Fruit fly (Drosophila melanogaster) S2 (cell line): ENCODE measurements around the gene Cpr65Ea.

Experiments used
- CG8478 ChIP-seq: fragments of >200 bp; optimal IDR thresholded peaks from 2 replicates; lab custom pipeline; 2018
- CTCF ChIP-seq, 2 experiments: fragments of >200 bp; optimal IDR thresholded peaks; 2 replicates each; lab custom pipeline; 2018

Cpr65Ea gene

DNA sequence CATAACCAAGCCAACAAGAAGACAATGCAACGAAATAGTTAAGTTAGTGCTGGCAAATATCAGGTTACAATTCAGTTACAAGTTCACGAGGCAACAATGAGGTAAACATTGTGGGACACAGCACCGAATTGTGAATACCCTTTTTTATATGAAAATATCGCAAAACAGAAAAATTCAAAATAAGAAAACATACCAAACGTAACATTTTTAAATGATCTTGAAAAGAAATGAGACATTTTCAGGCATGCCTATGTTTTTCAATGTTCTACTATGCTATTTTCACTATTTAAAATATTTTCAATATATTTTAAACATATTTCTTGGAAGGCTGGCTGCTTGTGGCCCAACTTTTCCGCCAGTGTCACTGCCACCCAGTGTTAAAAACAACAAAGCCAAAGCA is 17.5 kb upstream of the Cpr65Ea start:
- no peak for TF ChIP-seq CTCF (optimal IDR thresholded peaks at IDR 0.05; lab: Kevin White, UChicago)
- TF ChIP-seq CG8478 (lab: Kevin White, UChicago): no peak

DNA sequence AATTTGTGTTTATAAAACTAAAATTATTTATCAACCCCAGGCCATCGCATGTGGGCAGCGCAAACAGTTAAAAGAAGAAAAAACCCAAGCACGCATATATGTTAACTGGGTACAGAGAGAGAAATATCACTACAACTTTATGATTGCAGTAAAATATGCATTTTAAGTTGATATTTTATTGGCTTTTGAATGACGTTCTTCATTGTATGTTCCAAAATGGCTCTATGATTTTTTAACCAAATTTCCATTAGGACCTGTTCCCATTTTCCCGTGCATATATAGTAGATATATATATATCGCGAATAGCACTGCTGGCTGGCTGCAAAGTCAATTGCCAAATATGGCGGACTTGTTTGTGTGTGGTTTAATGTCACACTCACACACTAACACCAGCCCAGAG is 10.1 kb upstream of the Cpr65Ea start:
- TF ChIP-seq CTCF (optimal IDR thresholded peaks at IDR 0.05; lab: Kevin White, UChicago) (no peak), CG8478 (lab: Kevin White, UChicago) (no peak)

DNA sequence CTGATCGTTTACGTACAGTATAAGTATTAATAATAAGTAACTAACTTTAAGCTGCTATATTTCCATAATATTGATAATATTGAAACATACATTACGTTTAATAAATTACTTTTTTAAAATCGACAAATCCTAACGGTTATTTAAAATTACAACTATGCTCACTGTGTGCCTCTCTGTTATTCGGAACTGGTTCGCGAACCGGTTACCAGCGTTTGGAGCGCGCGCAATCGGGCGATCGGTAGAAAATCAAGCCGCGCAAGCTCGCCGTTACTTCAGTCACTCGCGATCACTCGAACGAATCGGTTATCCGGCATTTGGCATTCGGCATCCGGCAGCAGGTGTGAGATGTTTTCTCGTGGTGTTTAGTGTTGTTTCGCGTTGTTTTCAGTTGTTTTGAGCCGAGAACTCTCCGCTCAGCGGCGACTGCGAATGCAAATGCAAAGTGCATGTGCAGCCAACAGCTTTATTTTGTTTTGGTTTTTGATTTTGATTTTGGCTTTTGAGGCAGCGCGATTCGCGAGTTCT is 8.2 kb upstream of the Cpr65Ea start, which contains the start of gene form3:
form3 (plus strand) TSS at position 271 of the 525 bp plus-strand sequence.
- TF ChIP-seq CTCF (optimal IDR thresholded peaks at IDR 0.05; lab: Kevin White, UChicago) (no peak), CG8478 (lab: Kevin White, UChicago) (no peak)

DNA sequence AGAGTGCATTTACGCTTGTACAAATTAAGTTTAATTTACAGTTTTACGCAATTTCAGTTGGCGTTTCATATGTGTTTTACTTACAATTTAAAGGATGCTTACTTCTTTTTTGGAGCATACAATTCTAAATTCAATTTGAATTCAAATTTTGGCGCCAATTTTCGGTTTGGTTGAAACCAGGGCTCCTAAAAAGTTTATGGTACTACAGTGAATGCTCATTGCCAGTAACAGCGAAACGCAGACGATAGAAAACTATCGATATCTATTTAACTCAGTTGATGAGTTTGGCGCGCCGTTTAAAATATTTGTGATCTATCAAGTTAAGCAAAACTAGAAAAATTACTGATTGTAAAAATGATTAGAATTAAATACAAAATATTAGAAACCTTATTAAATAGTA is 7.6 kb upstream of the Cpr65Ea start:
- no peak for TF ChIP-seq CTCF (optimal IDR thresholded peaks at IDR 0.05; lab: Kevin White, UChicago)
- TF ChIP-seq CG8478 (lab: Kevin White, UChicago): no peak

DNA sequence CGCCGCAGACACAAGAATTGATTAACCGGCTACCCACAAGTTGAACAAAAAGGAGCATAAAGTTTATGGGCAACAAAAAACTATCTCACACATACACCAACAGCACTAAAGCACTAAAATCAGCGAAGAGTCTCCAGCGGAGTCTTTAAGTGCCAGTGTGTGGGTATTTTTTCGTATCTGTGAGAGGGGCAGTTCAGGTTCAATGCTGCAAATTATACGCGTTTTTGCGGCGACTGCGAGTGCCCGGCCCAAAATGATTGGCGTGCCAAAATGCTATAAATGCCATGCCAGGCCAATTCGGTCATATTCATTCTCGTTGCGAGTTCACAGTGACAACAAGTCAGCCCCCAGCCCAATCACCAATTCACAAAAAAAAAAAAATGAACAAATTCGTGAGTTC is 6.5 kb upstream of the Cpr65Ea start, which contains the start of gene Cpr65Ec:
Cpr65Ec (plus strand) TSS at position 301 of the 400 bp plus-strand sequence.
- no peak for TF ChIP-seq CG8478 (lab: Kevin White, UChicago)
- no peak for TF ChIP-seq CTCF (optimal IDR thresholded peaks at IDR 0.05; lab: Kevin White, UChicago)

DNA sequence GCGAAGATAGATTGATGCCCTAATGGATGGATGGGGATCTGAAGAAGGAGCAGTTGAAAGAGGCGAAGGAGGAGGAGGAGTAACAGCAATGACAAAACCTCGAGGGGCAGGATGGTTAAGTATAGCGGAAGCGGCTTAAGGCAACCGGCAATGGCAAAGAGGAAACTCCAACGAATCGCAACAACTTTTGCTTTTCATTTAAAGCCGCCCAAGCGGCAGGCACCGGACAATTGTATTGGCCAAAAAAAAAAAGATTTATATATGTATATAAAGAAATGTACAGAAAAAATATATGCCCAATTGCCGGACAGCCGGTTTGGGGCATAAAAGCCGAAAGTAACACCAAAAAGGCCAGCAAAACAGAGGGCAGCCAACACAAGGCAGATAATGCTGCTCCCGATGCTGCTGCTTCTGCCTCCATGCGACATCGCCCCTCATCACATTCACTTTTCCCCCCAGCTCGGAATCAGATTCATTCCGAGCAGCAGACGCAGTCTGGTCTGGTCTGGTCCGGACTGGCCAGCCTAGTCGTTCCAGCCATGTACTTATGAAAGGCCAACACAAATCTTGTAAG is 5.0 kb upstream of the Cpr65Ea start:
- TF ChIP-seq CTCF (optimal IDR thresholded peaks at IDR 0.05; lab: Kevin White, UChicago): no peak
- TF ChIP-seq CG8478 (lab: Kevin White, UChicago): no peak

DNA sequence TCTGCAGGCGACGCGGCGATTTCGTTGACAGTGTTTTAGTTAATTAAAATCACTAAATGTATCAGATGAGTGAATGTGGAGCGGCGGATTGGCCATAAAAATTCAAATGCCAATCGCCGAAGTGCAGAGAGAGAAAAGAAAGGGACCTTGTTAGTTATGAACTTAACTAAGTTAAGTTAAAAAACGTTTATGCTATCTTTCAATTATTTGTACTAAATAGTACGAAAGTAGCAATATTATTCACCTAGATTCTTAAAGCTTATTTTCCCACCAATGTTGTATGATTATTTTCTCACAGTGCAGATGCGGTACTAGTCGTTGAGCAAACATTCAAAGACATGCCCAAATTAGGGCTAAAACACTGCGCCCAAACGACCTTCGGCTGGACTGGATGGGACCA is 4.4 kb upstream of the Cpr65Ea start:
- TF ChIP-seq CTCF (optimal IDR thresholded peaks at IDR 0.05; lab: Kevin White, UChicago) (no peak), CG8478 (lab: Kevin White, UChicago) (no peak)

DNA sequence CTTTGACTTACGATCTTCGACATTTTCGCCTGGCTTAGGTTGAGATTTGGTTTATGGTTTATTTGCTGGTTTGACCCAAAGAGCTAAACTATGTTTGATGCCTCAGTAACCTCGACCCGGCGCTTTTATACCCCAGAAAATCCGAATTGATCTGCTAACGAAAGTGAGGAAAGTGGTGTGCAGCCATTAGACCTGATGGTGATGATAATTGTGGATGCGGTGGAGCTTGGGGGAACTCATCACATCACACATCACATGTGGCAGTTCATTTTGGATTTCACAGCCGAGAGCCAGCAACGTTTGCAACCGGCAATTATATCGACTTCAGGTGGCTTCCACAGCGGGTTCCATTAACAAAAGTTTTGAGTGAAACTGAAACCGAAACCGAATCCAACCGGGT is 2.3 kb upstream of the Cpr65Ea start, which contains the start of gene Cpr65Eb:
Cpr65Eb (minus strand) TSS at position 101 of the 400 bp plus-strand sequence.
- TF ChIP-seq CTCF (optimal IDR thresholded peaks at IDR 0.05; lab: Kevin White, UChicago) (no peak), CG8478 (lab: Kevin White, UChicago) (no peak)

DNA sequence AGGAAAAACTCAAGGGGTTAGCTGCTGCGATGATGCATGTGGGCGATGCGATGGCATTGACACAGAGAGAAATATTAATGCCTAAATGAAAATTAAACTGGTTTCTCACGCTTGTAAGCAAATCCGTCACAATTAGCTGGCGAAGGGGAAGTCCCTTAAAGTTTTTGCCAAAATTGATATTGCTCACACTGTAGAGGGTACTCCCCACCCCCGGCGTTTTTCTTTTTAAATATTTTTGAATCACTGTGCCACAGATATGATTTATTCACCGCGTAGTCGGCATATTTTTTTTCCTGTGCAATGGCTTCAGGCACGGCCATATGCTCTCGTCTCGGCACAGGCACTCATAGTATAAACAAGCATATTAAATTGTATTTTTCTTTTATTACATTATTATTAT is 939 bp upstream of the Cpr65Ea start:
- TF ChIP-seq CG8478 (lab: Kevin White, UChicago): no peak

DNA sequence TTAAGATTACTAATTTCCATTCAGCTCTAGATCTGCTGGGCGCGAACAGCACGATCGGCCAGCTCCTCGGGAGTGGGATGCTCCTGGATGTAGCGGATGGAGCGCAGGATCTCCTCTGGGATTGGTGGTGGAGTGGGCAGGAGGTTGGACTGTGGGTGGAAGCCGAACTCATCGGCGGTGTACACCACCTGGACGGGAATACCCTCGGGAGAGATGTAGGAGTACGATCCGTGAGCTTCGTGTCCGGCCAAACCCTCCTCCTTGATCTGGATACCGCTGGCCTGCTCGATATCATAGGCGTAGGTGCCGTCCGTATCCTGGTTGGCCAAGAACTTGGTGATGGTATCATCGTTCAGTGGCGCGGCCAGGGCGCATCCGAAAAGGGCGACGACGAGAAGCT is 315 bp downstream of the Cpr65Ea start:
- TF ChIP-seq CTCF (optimal IDR thresholded peaks at IDR 0.05; lab: Kevin White, UChicago): no peak
- TF ChIP-seq CG8478 (lab: Kevin White, UChicago): no peak

DNA sequence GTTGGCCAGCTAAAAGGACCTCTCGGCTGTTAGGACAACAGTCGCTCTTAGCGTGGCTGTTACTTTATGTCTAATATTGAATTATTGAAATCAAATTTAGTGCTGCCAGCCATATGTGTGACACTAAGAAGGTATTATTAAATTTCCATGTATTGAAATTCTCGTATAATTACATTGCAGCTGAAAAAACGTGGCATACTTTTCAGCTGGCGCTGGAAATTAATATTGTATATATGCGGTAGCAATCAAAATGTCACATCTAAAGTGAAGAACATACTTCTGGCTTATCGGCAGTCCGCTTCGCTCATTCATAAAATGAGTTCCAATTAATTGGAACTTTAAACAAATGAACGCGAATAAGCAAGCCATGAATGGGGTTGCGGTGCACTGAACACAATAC is 4.2 kb downstream of the Cpr65Ea start:
- TF ChIP-seq CTCF (optimal IDR thresholded peaks at IDR 0.05; lab: Kevin White, UChicago): no peak
- no peak for TF ChIP-seq CG8478 (lab: Kevin White, UChicago)

DNA sequence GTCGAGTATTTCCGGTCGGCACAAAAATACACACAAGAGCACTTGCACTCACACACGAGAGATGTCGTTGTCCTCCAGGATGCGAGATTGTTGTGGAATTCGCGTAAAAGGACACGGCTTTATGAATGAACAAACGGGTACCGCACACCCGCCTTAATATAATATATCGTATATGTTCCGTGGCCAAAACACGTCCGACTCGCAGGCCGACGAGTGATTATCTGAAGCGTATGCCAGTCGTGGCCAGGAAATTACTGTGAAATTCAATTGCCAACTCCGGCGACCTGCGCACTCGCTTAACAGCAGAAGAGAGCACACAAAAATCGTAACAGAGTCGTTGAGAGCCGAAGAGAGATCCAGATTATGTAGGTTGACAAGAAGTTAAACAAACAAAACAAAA is 9.2 kb downstream of the Cpr65Ea start, which contains the start of gene CG8641:
CG8641 (minus strand) TSS at position 205 of the 400 bp plus-strand sequence.
- TF ChIP-seq CG8478 (lab: Kevin White, UChicago): no peak
- no peak for TF ChIP-seq CTCF (optimal IDR thresholded peaks at IDR 0.05; lab: Kevin White, UChicago)

DNA sequence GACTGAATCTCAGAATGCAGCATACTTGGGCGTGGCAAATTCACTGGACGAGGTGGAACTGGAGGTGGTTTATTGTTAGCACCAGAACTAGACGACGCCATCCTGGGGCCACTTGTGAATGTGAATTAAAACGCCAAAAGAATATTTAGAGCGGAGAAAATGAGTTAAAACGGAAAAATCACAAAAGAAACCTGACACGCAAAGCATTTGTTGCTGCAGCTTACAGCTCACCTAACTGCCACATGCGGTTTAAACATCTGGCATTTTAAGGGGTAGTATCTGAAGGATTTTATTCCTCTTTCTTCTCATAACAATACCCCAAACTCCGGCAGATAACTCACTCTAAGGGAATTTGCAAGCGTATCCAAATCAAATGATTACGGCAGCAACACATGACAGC is 11.3 kb downstream of the Cpr65Ea start, which contains the start of gene CG34030:
CG34030 (minus strand) TSS at position 101 of the 400 bp plus-strand sequence.
- TF ChIP-seq CG8478 (lab: Kevin White, UChicago) (no peak), CTCF (optimal IDR thresholded peaks at IDR 0.05; lab: Kevin White, UChicago) (no peak)

DNA sequence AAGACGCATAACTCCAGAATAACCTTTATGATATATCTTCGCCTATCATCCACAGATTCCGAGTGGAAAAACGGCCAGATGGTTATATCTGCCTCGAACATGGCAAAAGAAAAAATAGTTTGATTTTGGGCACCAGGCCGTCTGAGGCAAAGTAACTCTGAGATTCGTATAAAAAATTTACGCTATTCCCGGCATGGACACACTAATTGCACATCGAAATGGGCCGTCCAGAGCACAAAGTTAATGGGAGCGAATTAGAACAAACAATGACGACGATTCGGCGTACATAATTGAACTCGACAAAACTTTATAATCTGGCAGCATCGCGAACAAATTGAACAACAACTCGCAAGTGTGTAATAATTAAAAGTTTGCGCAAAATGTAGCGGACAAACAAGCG is 17.3 kb downstream of the Cpr65Ea start, which contains the start of gene CG32391:
CG32391 (minus strand) TSS at position 101 of the 400 bp plus-strand sequence.
- TF ChIP-seq CTCF (optimal IDR thresholded peaks at IDR 0.05; lab: Kevin White, UChicago) (no peak), CG8478 (lab: Kevin White, UChicago) (no peak)

DNA sequence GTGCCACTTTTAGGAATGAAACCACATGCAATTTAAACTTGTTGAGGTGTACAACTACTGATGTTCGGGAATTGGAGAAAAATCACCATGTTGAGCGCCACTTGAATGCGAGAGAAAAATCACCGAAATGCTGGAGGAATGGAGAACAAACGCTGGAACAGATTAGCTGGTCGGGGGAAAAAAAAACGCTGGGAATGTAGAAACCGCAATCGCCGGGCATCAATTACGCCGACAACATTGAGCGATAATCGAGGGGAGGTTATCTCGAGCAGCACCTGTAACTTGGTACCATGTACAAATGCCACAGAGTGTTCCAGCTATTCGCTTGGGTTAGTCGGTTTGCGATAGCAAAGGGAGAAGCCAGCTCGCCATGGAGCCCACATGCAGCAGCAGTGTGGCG is 20.4 kb downstream of the Cpr65Ea start, which contains the start of gene CG14823:
CG14823 (plus strand) TSS at position 301 of the 400 bp plus-strand sequence.
- TF ChIP-seq CG8478 (lab: Kevin White, UChicago) (no peak), CTCF (optimal IDR thresholded peaks at IDR 0.05; lab: Kevin White, UChicago) (no peak)
